Worm (Caenorhabditis elegans): ENCODE results near the gene flr-1.

DNA sequence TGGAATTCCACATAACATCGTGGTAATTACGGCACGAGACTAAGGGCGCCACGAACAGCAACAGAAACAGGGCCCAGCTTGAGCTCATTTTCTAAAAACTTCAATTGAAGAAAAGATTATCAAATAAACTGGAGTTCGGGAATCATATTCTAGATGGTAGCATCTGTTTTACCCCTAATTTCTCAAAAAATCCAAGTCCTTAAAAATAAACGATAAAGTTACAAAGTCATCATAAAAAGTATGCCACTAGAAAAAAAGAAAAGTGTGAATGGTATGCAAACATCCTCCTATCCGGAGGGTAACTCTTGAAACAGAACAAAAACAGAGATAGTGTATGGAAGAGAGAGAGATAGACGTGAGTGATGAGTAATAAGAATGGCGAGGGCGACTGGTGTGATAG is 21.0 kb upstream of the flr-1 start, which contains the start of gene efn-3:
- TF ChIP-seq lin-13 (tag; optimal IDR thresholded peaks at IDR 0.05) (no peak), mab-5 (tag; optimal IDR thresholded peaks at IDR 0.05) (no peak), unc-62 (GFP tag; optimal IDR thresholded peaks at IDR 0.05) (no peak), nhr-12 (tag; optimal IDR thresholded peaks at IDR 0.05) (no peak), nhr-237 (tag; optimal IDR thresholded peaks at IDR 0.05) (no peak), elt-1 (tag; optimal IDR thresholded peaks at IDR 0.05; ENCODE audit: borderline replicate concordance, insufficient read depth) (no peak), ztf-11 (tag; optimal IDR thresholded peaks at IDR 0.05) (no peak), ceh-83 (GFP tag; optimal IDR thresholded peaks at IDR 0.05) (no peak), snpc-4 (tag; optimal IDR thresholded peaks at IDR 0.05) (no peak), nhr-28 (tag; optimal IDR thresholded peaks at IDR 0.05) (no peak), mep-1 (tag; optimal IDR thresholded peaks at IDR 0.05) (no peak), lsy-2 (tag; optimal IDR thresholded peaks at IDR 0.05) (no peak)
